Fruit fly (Drosophila melanogaster): ENCODE data around the gene CG31780.
"Not testable (repeated sequence)": the region's sequence is repeated elsewhere in the genome, so short reads cannot be mapped to it uniquely, and the experiment has no call there.

- not testable (repeated sequence) for TF ChIP-seq crc (GFP tag; optimal IDR thresholded peaks at IDR 0.05); br (optimal IDR thresholded peaks at IDR 0.05); corto (GFP tag; optimal IDR thresholded peaks at IDR 0.05); CG6175 (GFP tag; IDR thresholded peaks at IDR 0.05)
Observed at dm6 chr2L:15704871-15705270, 9.0 kb downstream of the CG31780 start, which contains the start of gene CG31827.
